Fruit fly (Drosophila melanogaster) whole organism, embryonic: ENCODE measurements around the gene Duba.

Experiments used
- Abd-B ChIP-seq: fragments of 200-800 bp; sonication (Bioruptor generic); optimal IDR thresholded peaks from 2 replicates; lab custom pipeline; 2018; ENCODE audit warnings: missing biosample characterization, mild to moderate bottlenecking, missing genetic modification characterization, moderate library complexity
- BEAF-32 ChIP-seq: fragments of 200-800 bp; sonication (Bioruptor generic); optimal IDR thresholded peaks from 3 replicates; lab custom pipeline; 2017; ENCODE audit warnings: missing biosample characterization, missing genetic modification characterization, mild to moderate bottlenecking, moderate library complexity, missing genetic modification reagents
- CG10209 ChIP-seq: fragments of 200-800 bp; sonication (Bioruptor generic); optimal IDR thresholded peaks from 3 replicates; lab custom pipeline; 2017; ENCODE audit warnings: missing biosample characterization, mild to moderate bottlenecking, missing genetic modification characterization, missing genetic modification reagents
- CG10267 ChIP-seq: fragments of 200-800 bp; sonication (Bioruptor generic); optimal IDR thresholded peaks from 2 replicates; lab custom pipeline; 2018; ENCODE audit warnings: missing biosample characterization, mild to moderate bottlenecking, missing genetic modification characterization, moderate library complexity
- CG10274 ChIP-seq: fragments of 200-800 bp; sonication (Bioruptor generic); optimal IDR thresholded peaks from 3 replicates; lab custom pipeline; 2017; ENCODE audit warnings: missing biosample characterization, mild to moderate bottlenecking, missing genetic modification characterization
- CG10462 ChIP-seq: fragments of 200-800 bp; sonication (Bioruptor generic); optimal IDR thresholded peaks from 2 replicates; lab custom pipeline; 2016; ENCODE audit warnings: missing biosample characterization, missing genetic modification characterization
- CG12659 ChIP-seq: fragments of 200-800 bp; sonication (Bioruptor generic); optimal IDR thresholded peaks from 3 replicates; lab custom pipeline; 2017; ENCODE audit warnings: mild to moderate bottlenecking, missing biosample characterization, missing genetic modification reagents, missing genetic modification characterization
- CG12744 ChIP-seq: fragments of 200-800 bp; sonication (Bioruptor generic); optimal IDR thresholded peaks from 2 replicates; lab custom pipeline; 2016; ENCODE audit warnings: missing biosample characterization, missing genetic modification characterization
- CG13287 ChIP-seq: fragments of 200-800 bp; sonication (Bioruptor generic); IDR thresholded peaks from 2 replicates; pipeline ENCODE4 v1.3.6; 2022; ENCODE audit warnings: missing biosample characterization, missing genetic modification characterization; ENCODE audit not compliant: partially characterized antibody
- CG13775 ChIP-seq: fragments of 200-800 bp; sonication (Bioruptor generic); optimal IDR thresholded peaks from 3 replicates; lab custom pipeline; 2017; ENCODE audit warnings: missing biosample characterization, mild to moderate bottlenecking, missing genetic modification characterization
- CG14050 ChIP-seq: fragments of 200-800 bp; sonication (Bioruptor generic); IDR thresholded peaks from 3 replicates; pipeline ENCODE4 v1.3.6; 2022; ENCODE audit warnings: missing biosample characterization, missing genetic modification characterization
- CG15514 ChIP-seq: fragments of 200-800 bp; sonication (Bioruptor generic); optimal IDR thresholded peaks from 3 replicates; lab custom pipeline; 2017; ENCODE audit warnings: missing biosample characterization, missing genetic modification characterization, mild to moderate bottlenecking, moderate library complexity, missing genetic modification reagents
- CG1603 ChIP-seq: fragments of 200-800 bp; sonication (Bioruptor generic); optimal IDR thresholded peaks from 2 replicates; lab custom pipeline; 2019; ENCODE audit warnings: missing biosample characterization, mild to moderate bottlenecking, missing genetic modification characterization, moderate library complexity
- CG16779 ChIP-seq: fragments of 200-800 bp; sonication (Bioruptor generic); IDR thresholded peaks from 2 replicates; pipeline ENCODE4 v1.3.6; 2022; ENCODE audit warnings: missing biosample characterization, missing genetic modification characterization
- CG17568 ChIP-seq: fragments of 200-800 bp; sonication (Bioruptor generic); optimal IDR thresholded peaks from 2 replicates; lab custom pipeline; 2018; ENCODE audit warnings: missing biosample characterization, mild to moderate bottlenecking, missing genetic modification characterization, moderate library complexity
- CG2116 ChIP-seq: fragments of 200-800 bp; sonication (Bioruptor generic); optimal IDR thresholded peaks from 3 replicates; lab custom pipeline; 2018; ENCODE audit warnings: missing biosample characterization, mild to moderate bottlenecking, missing genetic modification characterization
- CG2712 ChIP-seq: fragments of 200-800 bp; optimal IDR thresholded peaks from 3 replicates; lab custom pipeline; 2019; ENCODE audit warnings: missing biosample characterization, mild to moderate bottlenecking, missing genetic modification characterization, moderate library complexity
- CG3065 ChIP-seq: fragments of 200-800 bp; sonication (Bioruptor generic); optimal IDR thresholded peaks from 2 replicates; lab custom pipeline; 2016; ENCODE audit warnings: missing biosample characterization, missing genetic modification characterization
- CG34224 ChIP-seq: fragments of 200-800 bp; sonication (Bioruptor generic); IDR thresholded peaks from 3 replicates; pipeline ENCODE4 v1.3.6; 2022; ENCODE audit warnings: missing biosample characterization, missing genetic modification characterization; ENCODE audit not compliant: partially characterized antibody
- CG34376 ChIP-seq: fragments of 200-800 bp; sonication (Bioruptor generic); optimal IDR thresholded peaks from 2 replicates; lab custom pipeline; 2018; ENCODE audit warnings: missing biosample characterization, mild to moderate bottlenecking, missing genetic modification characterization
- CG9797 ChIP-seq: fragments of 200-800 bp; sonication (Bioruptor generic); optimal IDR thresholded peaks from 3 replicates; lab custom pipeline; 2018; ENCODE audit warnings: missing biosample characterization, mild to moderate bottlenecking, missing genetic modification characterization
- CTCF ChIP-seq: fragments of 200-800 bp; sonication (Bioruptor generic); optimal IDR thresholded peaks from 2 replicates; lab custom pipeline; 2017; ENCODE audit warnings: missing biosample characterization, mild to moderate bottlenecking, missing genetic modification characterization, moderate library complexity
- Dll ChIP-seq: fragments of 200-800 bp; sonication (Bioruptor generic); IDR thresholded peaks from 4 replicates; pipeline ENCODE4 v1.3.6; 2022; ENCODE audit warnings: missing biosample characterization, missing genetic modification characterization; ENCODE audit not compliant: partially characterized antibody
- Doc3 ChIP-seq: fragments of 200-800 bp; sonication (Bioruptor generic); IDR thresholded peaks from 3 replicates; pipeline ENCODE4 v1.3.6; 2022; ENCODE audit warnings: missing biosample characterization, missing genetic modification characterization; ENCODE audit not compliant: partially characterized antibody
- Dp ChIP-seq: fragments of 200-800 bp; sonication (Bioruptor generic); optimal IDR thresholded peaks from 2 replicates; lab custom pipeline; 2018; ENCODE audit warnings: missing biosample characterization, mild to moderate bottlenecking, missing genetic modification characterization, moderate library complexity
- Dref ChIP-seq: fragments of 200-800 bp; sonication (Bioruptor generic); IDR thresholded peaks from 2 replicates; pipeline ENCODE4 v1.3.6; 2022; ENCODE audit warnings: missing biosample characterization, missing genetic modification characterization
- E2f2 ChIP-seq: fragments of 200-800 bp; sonication (Bioruptor generic); IDR thresholded peaks from 2 replicates; pipeline ENCODE4 v1.3.6; 2022; ENCODE audit warnings: missing biosample characterization, missing genetic modification characterization
- Ets97D ChIP-seq: fragments of 200-800 bp; sonication (Bioruptor generic); optimal IDR thresholded peaks from 3 replicates; lab custom pipeline; 2016; ENCODE audit warnings: missing biosample characterization, missing genetic modification characterization
- Hand ChIP-seq: fragments of 200-800 bp; sonication (Bioruptor generic); optimal IDR thresholded peaks from 2 replicates; lab custom pipeline; 2017; ENCODE audit warnings: mild to moderate bottlenecking, missing biosample characterization, missing genetic modification reagents, missing genetic modification characterization
- MBD-R2 ChIP-seq: fragments of 200-800 bp; sonication (Bioruptor generic); IDR thresholded peaks from 2 replicates; pipeline ENCODE4 v1.3.6; 2022; ENCODE audit warnings: missing biosample characterization, missing genetic modification characterization
- Med ChIP-seq: fragments of 200-800 bp; sonication (Bioruptor generic); peaks from one replicate; lab custom pipeline; 2016; ENCODE audit warnings: missing biosample characterization, missing genetic modification characterization, mild to moderate bottlenecking, inconsistent platforms, moderate library complexity
- Myb ChIP-seq: fragments of 200-800 bp; sonication (Bioruptor generic); optimal IDR thresholded peaks from 2 replicates; lab custom pipeline; 2016; ENCODE audit warnings: missing biosample characterization, missing genetic modification characterization
- Pdp1 ChIP-seq, 2 experiments: fragments of 200-800 bp; sonication (Bioruptor generic); optimal IDR thresholded peaks; 3 replicates each; lab custom pipeline; 2016; ENCODE audit warnings: missing biosample characterization in 2 of 2, missing genetic modification characterization in 2 of 2, mild to moderate bottlenecking in 1 of 2, moderate library complexity in 1 of 2
- Sry-δ ChIP-seq: fragments of 200-800 bp; sonication (Bioruptor generic); optimal IDR thresholded peaks from 2 replicates; lab custom pipeline; 2016; ENCODE audit warnings: missing biosample characterization, missing genetic modification characterization
- ab ChIP-seq: fragments of 200-800 bp; sonication (Bioruptor generic); optimal IDR thresholded peaks from 2 replicates; lab custom pipeline; 2016; ENCODE audit warnings: missing biosample characterization, missing genetic modification characterization
- ase ChIP-seq: fragments of 200-800 bp; sonication (Bioruptor generic); IDR thresholded peaks from 3 replicates; pipeline ENCODE4 v1.3.6; 2022; ENCODE audit warnings: missing biosample characterization, missing genetic modification characterization
- corto ChIP-seq: fragments of 200-800 bp; sonication (Bioruptor generic); optimal IDR thresholded peaks from 2 replicates; lab custom pipeline; 2016; ENCODE audit warnings: missing biosample characterization, mild to moderate bottlenecking, missing genetic modification characterization, moderate library complexity
- esg ChIP-seq: fragments of 200-800 bp; sonication (Bioruptor generic); conservative IDR thresholded peaks from 2 replicates; pipeline ENCODE4 v1.3.6; 2022; ENCODE audit warnings: missing biosample characterization, missing genetic modification characterization
- eve ChIP-seq, 2 experiments: fragments of >200 bp; optimal IDR thresholded peaks; 2 replicates each; lab custom pipeline; 2017; ENCODE audit warnings: missing biosample characterization in 2 of 2, missing genetic modification characterization in 2 of 2
- fd3F ChIP-seq: fragments of 200-800 bp; sonication (Bioruptor generic); optimal IDR thresholded peaks from 2 replicates; lab custom pipeline; 2018; ENCODE audit warnings: missing biosample characterization, mild to moderate bottlenecking, missing genetic modification characterization, moderate library complexity
- gfzf ChIP-seq: fragments of 200-800 bp; sonication (Bioruptor generic); optimal IDR thresholded peaks from 2 replicates; lab custom pipeline; 2016; ENCODE audit warnings: missing biosample characterization, mild to moderate bottlenecking, missing genetic modification characterization, moderate library complexity
- her ChIP-seq: fragments of 200-800 bp; sonication (Bioruptor generic); optimal IDR thresholded peaks from 2 replicates; lab custom pipeline; 2016; ENCODE audit warnings: missing biosample characterization, missing genetic modification characterization
- peb ChIP-seq: fragments of 200-800 bp; sonication (Bioruptor generic); IDR thresholded peaks from 2 replicates; pipeline ENCODE4 v1.3.6; 2022; ENCODE audit warnings: missing biosample characterization, missing genetic modification characterization
- pzg ChIP-seq: fragments of 200-800 bp; sonication (Bioruptor generic); optimal IDR thresholded peaks from 3 replicates; lab custom pipeline; 2018; ENCODE audit warnings: missing biosample characterization, mild to moderate bottlenecking, missing genetic modification characterization, moderate library complexity
- sens ChIP-seq: fragments of 200-800 bp; sonication (Bioruptor generic); peaks from one replicate; lab custom pipeline; 2016; ENCODE audit warnings: missing biosample characterization, missing genetic modification characterization
- sna ChIP-seq: fragments of 200-800 bp; sonication (Bioruptor generic); IDR thresholded peaks from 2 replicates; pipeline ENCODE4 v1.3.6; 2022; ENCODE audit warnings: missing biosample characterization, missing genetic modification characterization; ENCODE audit not compliant: partially characterized antibody
- stwl ChIP-seq: fragments of 200-800 bp; sonication (Bioruptor generic); optimal IDR thresholded peaks from 3 replicates; lab custom pipeline; 2018; ENCODE audit warnings: missing biosample characterization, mild to moderate bottlenecking, missing genetic modification characterization, moderate library complexity
- unpg ChIP-seq: fragments of 200-800 bp; sonication (Bioruptor generic); optimal IDR thresholded peaks from 3 replicates; lab custom pipeline; 2018; ENCODE audit warnings: missing biosample characterization, mild to moderate bottlenecking, missing genetic modification characterization, moderate library complexity
- vvl ChIP-seq: fragments of 200-800 bp; sonication (Bioruptor generic); IDR thresholded peaks from 2 replicates; pipeline ENCODE4 v1.3.6; 2022; ENCODE audit warnings: missing biosample characterization, missing genetic modification characterization

Gene Duba

DNA sequence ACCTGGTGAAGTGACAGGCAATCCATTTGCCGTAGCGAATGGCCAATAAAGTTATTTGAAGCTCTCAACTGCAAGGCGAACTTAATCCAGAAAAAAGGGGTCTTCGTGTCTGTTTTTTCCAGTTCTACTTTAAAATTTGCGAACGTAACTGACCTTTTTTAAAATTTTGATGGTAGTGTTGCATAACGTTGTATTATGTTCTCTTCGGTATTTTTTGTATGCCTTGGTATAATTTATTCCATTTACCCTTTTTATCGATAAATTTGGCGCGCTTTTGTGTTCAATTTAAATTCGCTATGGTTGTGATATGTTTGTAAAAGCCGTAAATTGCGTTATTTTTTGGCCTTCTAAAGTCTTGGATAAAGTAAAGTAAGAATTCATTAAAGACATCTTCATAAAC, 21.4 kb upstream of the Duba start:
- TF ChIP-seq eve (GFP tag; optimal IDR thresholded peaks at IDR 0.05; lab: Kevin White, UChicago) (peak in 1 of 2 experiments; percentile 50), CG34376 (GFP tag; lab: Kevin White, UChicago) (no peak), fd3F (GFP tag; lab: Kevin White, UChicago) (no peak), CG15514 (GFP tag; lab: Kevin White, UChicago) (peak; percentile 57), sens (GFP tag; lab: Kevin White, UChicago) (peak; percentile 32), Med (GFP tag; lab: Kevin White, UChicago) (peak; percentile 23), CG34224 (GFP tag; lab: Robert Waterston, UW) (peak; percentile 21; the same call in 2 of the 3 replicates), E2f2 (GFP tag; lab: Robert Waterston, UW) (peak; percentile 93), peb (no peak), CG12659 (GFP tag; lab: Kevin White, UChicago) (no peak), CG13775 (GFP tag; lab: Kevin White, UChicago) (no peak), CG10267 (tag; lab: Kevin White, UChicago) (peak; percentile 93), CG16779 (no peak), unpg (no peak), Dref (GFP tag; lab: Robert Waterston, UW) (peak; percentile 68), CG13287 (GFP tag; lab: Robert Waterston, UW) (peak; percentile 56; the same call in 1 of the 2 replicates), pzg (peak; percentile 61), vvl (GFP tag; lab: Robert Waterston, UW) (peak; percentile 91), CTCF (GFP tag; lab: Kevin White, UChicago) (no peak), ase (GFP tag; lab: Robert Waterston, UW) (no peak), her (GFP tag; lab: Kevin White, UChicago) (peak; percentile 16), CG9797 (GFP tag; lab: Kevin White, UChicago) (peak; percentile 23), Hand (GFP tag; lab: Kevin White, UChicago) (no peak), CG17568 (GFP tag; lab: Kevin White, UChicago) (no peak), Sry-δ (GFP tag; lab: Kevin White, UChicago) (peak; percentile 46), CG12744 (no peak), CG1603 (tag; lab: Kevin White, UChicago) (peak; percentile 5), Myb (GFP tag; lab: Kevin White, UChicago) (peak; percentile 96), BEAF-32 (GFP tag; lab: Kevin White, UChicago) (peak; percentile 36), Ets97D (GFP tag; lab: Kevin White, UChicago) (peak; percentile 33), CG3065 (GFP tag; lab: Kevin White, UChicago) (no peak), Dp (GFP tag; lab: Kevin White, UChicago) (peak; percentile 93), corto (GFP tag; lab: Kevin White, UChicago) (no peak), stwl (tag; lab: Kevin White, UChicago) (peak; percentile 81), CG14050 (GFP tag; lab: Robert Waterston, UW) (no peak), MBD-R2 (GFP tag; lab: Robert Waterston, UW) (0 out of 2 replicates have a peak, but pooled peaks have one; percentile 10), Doc3 (GFP tag; lab: Robert Waterston, UW) (0 out of 3 replicates have a peak, but pooled peaks have one; percentile 36), CG10462 (GFP tag; lab: Kevin White, UChicago) (no peak), CG10209 (GFP tag; lab: Kevin White, UChicago) (no peak), esg (GFP tag; lab: Robert Waterston, UW) (no peak), Pdp1 (GFP tag; optimal IDR thresholded peaks at IDR 0.05; lab: Kevin White, UChicago) (peak in 1 of 2 experiments; percentile 64), Abd-B (GFP tag; lab: Kevin White, UChicago) (no peak), Dll (GFP tag; lab: Robert Waterston, UW) (peak; percentile 32; the same call in 1 of the 4 replicates), gfzf (GFP tag; lab: Kevin White, UChicago) (peak; percentile 60), CG10274 (GFP tag; lab: Kevin White, UChicago) (no peak), CG2116 (peak; percentile 48), CG2712 (tag; lab: Kevin White, UChicago) (no peak), ab (no peak), sna (GFP tag; lab: Robert Waterston, UW) (no peak)
